Fruit fly (Drosophila melanogaster): Measurements from ENCODE around the gene Slu7.

DNA sequence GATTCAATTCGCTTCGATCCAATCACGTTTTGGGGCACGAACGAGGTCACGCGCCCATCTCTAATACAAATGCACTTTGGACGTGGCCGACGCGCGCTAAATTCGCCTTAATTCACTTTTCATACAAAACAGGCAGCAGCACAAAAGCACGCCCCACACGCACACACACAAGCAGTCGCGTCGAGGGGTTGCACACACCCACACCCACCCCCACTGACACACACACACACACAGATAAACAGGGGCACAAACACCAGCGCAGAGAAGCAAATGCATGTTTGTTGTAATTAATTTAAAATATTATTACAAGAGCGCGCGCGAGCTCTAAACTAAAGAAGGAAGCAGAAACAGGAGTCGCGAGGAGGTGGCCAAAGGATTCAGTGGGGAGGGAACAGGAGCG lies 49.5 kb downstream of the Slu7 start:
- no peak for TF ChIP-seq acj6 (GFP tag; optimal IDR thresholded peaks at IDR 0.05)
- no peak for TF ChIP-seq Eip75B (GFP tag; optimal IDR thresholded peaks at IDR 0.05)
- no peak for TF ChIP-seq Lpt (GFP tag; optimal IDR thresholded peaks at IDR 0.05)
- no peak for TF ChIP-seq Smox (GFP tag; optimal IDR thresholded peaks at IDR 0.05)
- TF ChIP-seq Ets21C (GFP tag; optimal IDR thresholded peaks at IDR 0.05) = no peak
- TF ChIP-seq Gug (GFP tag; IDR thresholded peaks at IDR 0.05) = no peak
- no peak for TF ChIP-seq Hr39 (GFP tag; optimal IDR thresholded peaks at IDR 0.05)
- no peak for TF ChIP-seq lz (GFP tag; optimal IDR thresholded peaks at IDR 0.05)
- TF ChIP-seq CG1621 (tag; optimal IDR thresholded peaks at IDR 0.05) = no peak

Measured in whole organism, prepupa.